Worm (Caenorhabditis elegans) whole organism, young adult: Measurements from ENCODE around the gene flwr-1.
A peak's percentile ranks its signal among the peaks of the same experiment; 100 is the strongest.

ENCODE experiments used
- C17E4.6 ChIP-seq: fragments of 200-800 bp; sonication (Bioruptor generic); IDR thresholded peaks from 2 replicates; pipeline ENCODE4 v1.3.6; 2022; ENCODE audit warnings: missing genetic modification reagents, missing genetic modification characterization, missing compliant biosample characterization
- Y53F4B.3 ChIP-seq: fragments of 200-800 bp; sonication (Bioruptor generic); IDR thresholded peaks from 2 replicates; pipeline ENCODE4 v1.3.6; 2022; ENCODE audit warnings: missing genetic modification reagents, missing genetic modification characterization, missing compliant biosample characterization
- akir-1 ChIP-seq: fragments of 200-800 bp; sonication (Bioruptor generic); optimal IDR thresholded peaks from 2 replicates; lab custom pipeline; 2018; ENCODE audit warnings: mild to moderate bottlenecking, missing genetic modification characterization, moderate library complexity, missing compliant biosample characterization
- athp-1 ChIP-seq: sonication (generic microtip); optimal IDR thresholded peaks from 2 replicates; lab custom pipeline; 2017; ENCODE audit warnings: mild to moderate bottlenecking, missing genetic modification characterization, missing compliant biosample characterization
- dpl-1 ChIP-seq: fragments of 150-350 bp; optimal IDR thresholded peaks from 2 replicates; lab custom pipeline; 2014; ENCODE audit warnings: missing biosample characterization, missing genetic modification reagents, missing genetic modification characterization
- efl-1 ChIP-seq: fragments of 150-350 bp; optimal IDR thresholded peaks from 2 replicates; lab custom pipeline; 2014; ENCODE audit warnings: missing biosample characterization, missing genetic modification reagents, missing genetic modification characterization
- lir-1 ChIP-seq: fragments of 200-800 bp; sonication (Bioruptor generic); conservative IDR thresholded peaks from 2 replicates; pipeline ENCODE4 v1.3.6; 2022; ENCODE audit warnings: missing genetic modification reagents, missing genetic modification characterization, missing compliant biosample characterization
- madf-8 ChIP-seq: fragments of 200-800 bp; sonication (Bioruptor generic); conservative IDR thresholded peaks from 2 replicates; pipeline ENCODE4 v1.3.6; 2022; ENCODE audit warnings: missing genetic modification reagents, missing genetic modification characterization, missing compliant biosample characterization
- pha-4 ChIP-seq: fragments of 150-350 bp; sonication (generic microtip); optimal IDR thresholded peaks from 2 replicates; lab custom pipeline; 2014; ENCODE audit warnings: missing biosample characterization, missing genetic modification reagents, missing genetic modification characterization
- tbx-9 ChIP-seq: sonication (generic microtip); optimal IDR thresholded peaks from 2 replicates; lab custom pipeline; 2016; ENCODE audit warnings: borderline replicate concordance, missing genetic modification characterization, inconsistent platforms, missing compliant biosample characterization

DNA sequence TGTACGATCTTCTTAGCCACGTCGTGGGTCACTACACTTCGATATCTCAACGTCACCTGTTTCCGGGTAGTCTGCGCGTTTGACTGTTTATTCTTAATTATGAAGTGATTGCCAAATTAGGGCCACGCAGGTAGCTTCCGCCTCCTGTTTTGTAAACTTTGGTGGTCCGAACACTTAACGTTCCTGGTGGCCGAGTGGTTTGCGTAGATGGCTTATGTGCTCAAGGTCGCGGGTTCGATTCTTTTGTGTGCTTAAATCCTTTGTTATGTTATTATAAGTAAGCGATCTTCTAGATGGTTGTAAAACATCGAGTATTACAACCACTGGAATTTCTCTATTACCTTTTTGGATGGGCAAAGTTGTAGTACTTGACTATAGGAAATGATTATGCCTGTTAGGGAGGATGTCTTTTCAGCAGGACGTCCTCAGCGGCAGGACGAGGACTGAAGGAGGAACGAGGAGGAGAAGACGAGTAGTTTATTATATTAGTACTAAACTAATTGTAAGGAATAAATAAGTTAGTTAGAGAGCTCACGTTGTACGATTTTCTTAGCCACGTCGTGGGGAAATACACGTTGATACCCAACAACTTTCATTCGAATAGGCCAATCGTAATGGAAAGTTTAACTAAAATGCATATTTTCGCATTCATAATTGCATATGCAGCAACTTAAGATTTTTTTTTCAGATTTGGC, 6.9 kb upstream of the flwr-1 start:
- 0 out of 2 replicates have a peak, but pooled peaks have one; percentile 34 for TF ChIP-seq lir-1
- no peak for TF ChIP-seq pha-4 (tag; lab: Kevin White, UChicago)
- TF ChIP-seq athp-1 (tag; lab: Kevin White, UChicago) = no peak
- no peak for TF ChIP-seq madf-8 (GFP tag; lab: Robert Waterston, UW)
- TF ChIP-seq dpl-1 = no peak
- no peak for TF ChIP-seq akir-1
- no peak for TF ChIP-seq Y53F4B.3 (GFP tag; lab: Robert Waterston, UW)
- no peak for TF ChIP-seq C17E4.6 (GFP tag; lab: Robert Waterston, UW)
- TF ChIP-seq tbx-9 (tag; lab: Kevin White, UChicago) = no peak
- no peak for TF ChIP-seq efl-1
